Worm (Caenorhabditis elegans) whole organism, L4 larva: ENCODE results near the gene C03E10.3.

Experiments used
- jun-1 ChIP-seq: fragments of 150-350 bp; optimal IDR thresholded peaks from 2 replicates; lab custom pipeline; 2014; ENCODE audit warnings: missing biosample characterization, missing genetic modification reagents, missing genetic modification characterization
- nhr-237 ChIP-seq: sonication (generic microtip); optimal IDR thresholded peaks from 2 replicates; lab custom pipeline; 2017; ENCODE audit warnings: missing biosample characterization, missing genetic modification characterization
- pqm-1 ChIP-seq: sonication (generic microtip); optimal IDR thresholded peaks from 2 replicates; lab custom pipeline; 2017; ENCODE audit warnings: missing biosample characterization, missing genetic modification characterization
- unc-62 ChIP-seq, 3 experiments: fragments of 150-350 bp in 1 of 3; sonication (generic microtip); optimal IDR thresholded peaks in 2 of 3; peaks in 1 of 3; 1 replicate in 1 of 3; 2 replicates in 2 of 3; lab custom pipeline; 2014 to 2017; ENCODE audit warnings: missing biosample characterization in 3 of 3, missing genetic modification characterization in 3 of 3, missing genetic modification reagents in 3 of 3, missing genotype in 1 of 3

ce11 chrV:11335757-11336418 lies 49.7 kb downstream of the C03E10.3 start:
- TF ChIP-seq nhr-237 (no peak), jun-1 (tag; lab: Kevin White, UChicago) (no peak), unc-62 (GFP tag; optimal IDR thresholded peaks at IDR 0.05 in 1 of 2; lab: Kevin White, UChicago) (no peak), unc-62 (tag; optimal IDR thresholded peaks at IDR 0.05; lab: Kevin White, UChicago) (no peak), pqm-1 (no peak)
